Fruit fly (Drosophila melanogaster) S2 (cell line): ENCODE data around the gene CG6569.

Experiments
- CG8478 ChIP-seq: fragments of >200 bp; optimal IDR thresholded peaks from 2 replicates; lab custom pipeline; 2018
- CTCF ChIP-seq, 2 experiments: fragments of >200 bp; optimal IDR thresholded peaks; 2 replicates each; lab custom pipeline; 2018

CG6569 gene

dm6 chr3R:21888696-21889602 lies 21.2 kb upstream of the CG6569 start, which contains the start of gene CG43844:
Gene CG43844, plus strand, starts transcription at chr3R:21889539.
- TF ChIP-seq CTCF (optimal IDR thresholded peaks at IDR 0.05; lab: Kevin White, UChicago): peak; percentile 76
- no peak for TF ChIP-seq CG8478 (lab: Kevin White, UChicago)

- TF ChIP-seq CG8478 (lab: Kevin White, UChicago): no peak
- no peak for TF ChIP-seq CTCF (optimal IDR thresholded peaks at IDR 0.05; lab: Kevin White, UChicago)
Measured at dm6 chr3R:21887588-21888007, 19.9 kb upstream of the CG6569 start.

DNA sequence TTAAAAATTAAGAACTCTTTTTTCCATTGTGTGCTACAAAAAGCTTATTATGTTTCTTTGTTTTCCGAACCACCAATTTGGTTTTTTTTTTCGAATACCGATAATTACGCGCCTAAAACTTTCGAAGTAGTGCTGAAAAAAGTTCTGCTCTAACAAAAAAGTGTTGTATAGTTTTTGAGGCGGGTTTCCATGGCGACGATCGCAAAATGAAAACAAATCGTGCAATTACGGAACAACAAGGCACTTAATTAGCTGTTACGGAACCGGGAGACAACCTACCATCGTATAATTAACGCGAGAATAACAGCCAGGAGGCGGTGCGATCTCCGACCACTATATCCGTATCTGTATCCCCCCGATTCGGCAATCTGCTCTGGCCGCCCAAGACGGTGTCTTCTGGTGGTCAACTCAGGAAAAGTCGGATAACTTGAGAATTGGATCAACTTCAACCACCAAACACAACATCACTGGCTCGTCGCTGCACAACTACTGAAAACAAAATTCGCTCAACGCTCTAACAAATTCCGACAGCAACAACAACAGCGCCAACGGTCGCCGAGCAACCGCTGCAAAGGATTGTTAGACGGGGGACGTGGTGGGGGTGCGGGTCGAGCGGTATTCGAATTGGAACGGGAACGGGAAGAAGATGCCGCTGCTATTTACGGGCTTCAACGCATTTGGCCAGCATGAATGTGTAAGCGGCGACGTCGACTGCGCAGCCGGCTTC lies 19.3 kb upstream of the CG6569 start, which contains the start of the genes CG6678 and dnd:
CG6678 (plus strand) TSS at position 169 of the 727 bp plus-strand sequence.
dnd (minus strand) TSS at position 495 of the 727 bp plus-strand sequence.
- TF ChIP-seq CG8478 (lab: Kevin White, UChicago) (no peak), CTCF (optimal IDR thresholded peaks at IDR 0.05; lab: Kevin White, UChicago) (no peak)

DNA sequence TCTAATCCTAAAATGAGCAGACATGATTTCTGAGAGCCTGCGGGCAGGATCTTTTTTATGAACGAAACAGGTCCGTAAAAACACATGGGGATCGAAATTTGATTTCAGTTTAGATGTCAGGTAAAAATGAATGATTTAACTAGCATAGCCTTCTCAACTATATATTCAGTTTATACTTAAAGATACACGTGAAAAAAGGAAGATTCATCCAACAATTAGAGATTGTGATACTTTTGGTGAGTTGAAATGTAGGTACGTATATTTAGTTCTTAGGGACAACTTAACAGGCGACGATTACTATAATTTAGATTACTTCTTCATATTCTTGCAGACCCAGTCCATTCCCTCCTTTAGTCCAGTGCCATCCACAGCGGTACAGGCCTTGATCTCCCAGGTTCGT lies 17.7 kb upstream of the CG6569 start, which contains the start of gene CG17819:
CG17819 (minus strand) TSS at position 101 of the 400 bp plus-strand sequence.
- TF ChIP-seq CTCF (optimal IDR thresholded peaks at IDR 0.05; lab: Kevin White, UChicago): no peak
- TF ChIP-seq CG8478 (lab: Kevin White, UChicago): no peak

DNA sequence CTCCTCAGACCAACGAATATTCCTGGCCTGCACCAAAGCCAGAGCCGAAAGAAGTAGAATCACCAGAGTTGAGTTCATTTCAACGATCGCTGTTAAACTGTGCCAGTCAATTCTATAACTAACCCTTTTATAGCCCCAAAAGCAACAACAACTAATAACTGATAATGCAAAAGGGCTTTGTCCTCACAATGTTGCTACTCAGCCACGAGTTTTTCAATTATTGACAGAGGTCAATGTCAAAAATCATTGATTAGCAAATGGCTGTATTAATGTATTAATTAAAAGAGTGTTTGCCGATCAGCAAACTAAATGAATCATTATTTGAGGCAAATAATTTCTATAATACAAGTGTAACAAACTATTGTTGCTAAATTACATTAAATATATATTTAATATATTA lies 16.6 kb upstream of the CG6569 start, which contains the start of gene fit:
fit (minus strand) TSS at position 101 of the 400 bp plus-strand sequence.
- TF ChIP-seq CG8478 (lab: Kevin White, UChicago): no peak
- TF ChIP-seq CTCF (optimal IDR thresholded peaks at IDR 0.05; lab: Kevin White, UChicago): no peak

DNA sequence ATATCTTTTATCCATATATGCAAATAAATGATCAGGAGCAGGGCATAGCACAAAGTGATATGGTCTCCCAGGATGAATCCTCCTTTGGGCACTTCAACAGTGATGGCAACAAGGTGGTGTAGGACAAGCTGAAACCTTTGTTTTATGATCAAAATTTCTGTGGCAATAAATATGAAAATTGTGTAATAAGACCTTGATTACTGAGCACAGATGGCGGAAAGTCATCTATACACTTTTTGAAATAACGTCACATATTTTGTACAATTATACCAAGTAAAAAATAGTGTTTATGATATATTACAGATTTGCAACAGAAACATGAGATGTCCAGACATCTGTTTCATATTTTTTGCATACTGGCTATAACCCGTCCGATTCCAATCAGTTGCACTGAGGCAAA lies 12.8 kb upstream of the CG6569 start, which contains the start of gene CG31465:
CG31465 (plus strand) TSS at position 301 of the 400 bp plus-strand sequence.
- TF ChIP-seq CG8478 (lab: Kevin White, UChicago): no peak
- no peak for TF ChIP-seq CTCF (optimal IDR thresholded peaks at IDR 0.05; lab: Kevin White, UChicago)

DNA sequence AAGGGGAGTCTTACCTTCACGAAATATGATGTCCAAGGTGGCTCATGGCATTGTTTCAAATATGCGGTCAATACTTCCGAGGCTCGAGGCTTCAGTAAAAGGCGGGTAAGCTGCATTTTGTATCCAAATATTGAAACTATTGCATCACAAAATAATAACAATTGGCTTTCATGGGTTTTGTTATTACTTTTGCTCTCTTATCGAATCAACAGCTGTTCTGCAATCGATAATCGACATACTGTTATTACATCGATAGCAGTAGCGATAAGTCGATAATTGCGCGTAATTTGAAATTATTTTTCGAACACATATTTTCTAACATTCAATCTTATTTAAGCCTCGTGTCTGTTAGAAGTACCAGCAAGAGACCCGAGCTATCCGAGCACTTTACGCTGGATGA lies 10.8 kb upstream of the CG6569 start, which contains the start of gene CG34148:
CG34148 (minus strand) TSS at position 214 of the 400 bp plus-strand sequence.
- TF ChIP-seq CTCF (optimal IDR thresholded peaks at IDR 0.05; lab: Kevin White, UChicago): no peak
- no peak for TF ChIP-seq CG8478 (lab: Kevin White, UChicago)

DNA sequence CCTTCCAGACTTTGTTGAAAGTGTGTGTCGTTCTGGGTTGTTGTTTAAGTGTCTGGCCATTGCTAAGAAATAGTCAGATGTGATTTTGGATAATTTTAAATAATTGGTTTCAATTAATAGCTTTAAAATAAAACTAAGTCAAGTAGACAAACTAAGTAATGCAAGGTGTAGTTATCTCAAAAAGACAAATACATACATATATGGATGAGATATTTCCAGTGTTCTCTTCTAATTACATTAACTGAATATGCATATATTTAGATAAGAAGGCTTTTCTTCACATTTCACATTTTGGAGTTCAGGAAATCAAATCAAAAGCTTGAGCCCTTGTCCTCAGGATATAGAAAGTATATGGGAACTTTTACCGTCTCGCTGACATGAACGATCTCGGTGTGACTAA lies 9.9 kb upstream of the CG6569 start, which contains the start of gene P5CDh2:
P5CDh2 (plus strand) TSS at position 301 of the 400 bp plus-strand sequence.
- TF ChIP-seq CTCF (optimal IDR thresholded peaks at IDR 0.05; lab: Kevin White, UChicago) (no peak), CG8478 (lab: Kevin White, UChicago) (no peak)

DNA sequence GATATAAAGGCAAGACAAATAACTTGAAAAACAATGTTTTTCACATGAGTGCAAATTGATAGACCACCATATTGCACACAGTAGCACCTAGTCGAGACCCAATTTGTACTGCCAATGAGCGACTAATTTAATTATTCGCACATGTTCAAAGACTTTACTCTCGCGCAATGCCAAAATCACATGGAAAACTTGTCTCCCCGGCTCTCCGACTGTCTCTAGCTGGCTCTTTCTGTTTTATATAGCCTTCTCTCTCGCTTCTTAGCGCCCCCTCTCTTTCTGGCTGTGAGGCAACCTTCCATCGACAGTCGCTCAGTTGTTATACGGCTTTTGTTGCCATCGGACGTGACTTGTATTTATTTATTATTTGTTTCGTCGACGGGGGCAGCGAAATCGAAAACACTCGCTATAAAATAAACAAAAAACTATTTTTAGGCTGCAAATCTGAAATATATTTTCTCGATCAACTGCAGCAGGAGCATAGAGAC lies 7.3 kb upstream of the CG6569 start, which contains the start of gene CG6656:
CG6656 (plus strand) TSS at position 312 of the 485 bp plus-strand sequence.
- TF ChIP-seq CTCF (optimal IDR thresholded peaks at IDR 0.05; lab: Kevin White, UChicago): no peak
- no peak for TF ChIP-seq CG8478 (lab: Kevin White, UChicago)

dm6 chr3R:21873439-21873838 lies 5.7 kb upstream of the CG6569 start, which contains the start of gene CG31178:
Gene CG31178, plus strand, starts transcription at chr3R:21873739.
- no peak for TF ChIP-seq CTCF (optimal IDR thresholded peaks at IDR 0.05; lab: Kevin White, UChicago)
- TF ChIP-seq CG8478 (lab: Kevin White, UChicago): no peak

dm6 chr3R:21871348-21871940 lies 3.7 kb upstream of the CG6569 start:
- no peak for TF ChIP-seq CG8478 (lab: Kevin White, UChicago)
- TF ChIP-seq CTCF (optimal IDR thresholded peaks at IDR 0.05; lab: Kevin White, UChicago): no peak

DNA sequence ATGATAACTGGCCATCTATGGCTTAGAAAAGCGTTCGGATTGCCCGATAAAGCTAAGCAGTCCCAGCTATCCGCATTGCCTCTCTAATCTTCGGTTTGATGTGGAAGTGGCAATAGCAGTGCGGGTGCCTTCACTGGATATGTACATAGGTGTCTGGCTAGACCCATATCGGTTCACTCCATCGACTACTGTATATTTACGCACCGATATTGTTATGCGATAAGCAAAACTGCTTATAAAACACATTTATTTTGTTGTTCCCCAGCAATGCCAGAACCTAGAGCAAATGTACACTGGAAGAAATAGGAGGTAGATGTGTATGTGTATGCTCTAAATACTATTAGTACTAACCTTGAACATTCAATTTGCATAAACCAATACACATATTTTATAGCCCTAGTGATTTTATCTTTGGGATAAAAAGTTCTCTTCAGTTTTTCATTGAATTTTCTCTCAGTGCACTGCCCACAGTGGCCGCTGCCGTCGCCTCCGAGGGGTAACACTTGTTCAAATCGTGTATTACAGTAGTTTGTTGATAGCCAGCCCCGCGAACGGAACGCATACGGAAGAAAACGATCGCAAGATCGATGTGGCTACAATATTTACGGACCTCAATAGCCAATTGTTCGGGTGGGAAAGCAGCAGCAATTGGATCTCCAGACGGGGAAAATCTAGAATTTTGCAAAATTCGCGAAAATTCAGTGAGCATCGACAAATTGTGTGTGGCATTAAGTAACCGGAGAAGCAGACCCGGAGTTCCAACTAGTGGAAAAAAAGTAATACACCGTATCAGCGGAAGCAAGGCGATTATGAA lies 2.6 kb upstream of the CG6569 start, which contains the start of gene CG31431:
CG31431 (plus strand) TSS at position 524 of the 814 bp plus-strand sequence.
- TF ChIP-seq CG8478 (lab: Kevin White, UChicago) (no peak), CTCF (optimal IDR thresholded peaks at IDR 0.05; lab: Kevin White, UChicago) (no peak)
